Worm (Caenorhabditis elegans): ENCODE results near the gene srw-11.
"Not testable (repeated sequence)": the region's sequence is repeated elsewhere in the genome, so short reads cannot be mapped to it uniquely, and the experiment has no call there.

Gene srw-11

ce11 chrV:15215175-15215574 is 24.9 kb downstream of the srw-11 start, which contains the start of gene sri-26:
TSS of gene sri-26 (plus strand) at chrV:15215475.
- TF ChIP-seq ref-1 (GFP tag; conservative IDR thresholded peaks at IDR 0.05); ztf-23 (GFP tag; IDR thresholded peaks at IDR 0.05); T22C8.4 (GFP tag; IDR thresholded peaks at IDR 0.05): not testable (repeated sequence)

DNA sequence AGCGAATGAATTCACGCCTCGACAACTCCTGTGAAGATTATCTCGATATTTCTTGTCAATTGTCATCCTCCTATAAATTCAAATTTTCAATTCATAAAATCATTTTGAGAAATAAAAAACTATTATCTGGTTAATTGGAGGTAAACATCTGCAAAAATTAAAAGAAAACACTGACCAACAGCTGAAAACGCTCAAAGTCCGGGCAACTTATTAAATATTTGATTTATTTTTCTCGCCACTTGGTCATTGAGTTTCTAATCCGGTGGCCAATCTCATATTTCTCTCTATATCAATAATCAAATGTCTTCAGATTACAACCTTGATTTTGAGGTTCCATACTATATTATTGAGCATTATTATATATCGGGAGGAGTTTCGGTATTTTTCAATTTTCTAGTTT is 28.2 kb downstream of the srw-11 start, which contains the start of gene sri-24:
TSS of gene sri-24 (plus strand) at position 301 of the 400 bp plus-strand sequence.
- TF ChIP-seq T22C8.4, ztf-23, ztf-29 (GFP tag; IDR thresholded peaks at IDR 0.05): not testable (repeated sequence)

ce11 chrV:15207681-15208080 is 32.4 kb downstream of the srw-11 start, which contains the start of gene C41G6.12:
TSS of gene C41G6.12 (minus strand) at chrV:15207781.
- not testable (repeated sequence) for TF ChIP-seq klf-2 (GFP tag; conservative IDR thresholded peaks at IDR 0.05); cog-1 (tag; optimal IDR thresholded peaks at IDR 0.05); ref-1 (GFP tag; conservative IDR thresholded peaks at IDR 0.05)

DNA sequence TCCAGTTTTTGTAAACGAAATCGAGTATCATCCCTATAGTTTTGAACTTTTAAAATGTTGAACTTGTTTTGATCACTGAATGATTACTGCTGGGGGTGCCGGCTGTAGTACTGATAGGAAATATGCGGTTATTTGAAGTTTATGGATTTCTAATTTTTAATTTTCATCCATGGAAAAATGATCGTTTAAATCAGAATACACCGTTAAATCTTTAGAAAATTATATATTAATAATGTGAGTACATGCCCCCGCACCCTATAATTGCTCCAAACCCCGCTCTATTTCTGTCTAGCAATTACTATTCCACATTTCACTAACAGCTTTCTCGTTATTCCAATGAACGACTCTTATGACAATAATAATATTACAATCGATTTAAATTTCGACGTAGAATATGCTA is 40.3 kb downstream of the srw-11 start, which contains the start of gene Y75B12B.10:
TSS of gene Y75B12B.10 (plus strand) at position 301 of the 400 bp plus-strand sequence.
- no peak for TF ChIP-seq ref-1 (GFP tag; conservative IDR thresholded peaks at IDR 0.05)
- no peak for TF ChIP-seq klf-2 (GFP tag; conservative IDR thresholded peaks at IDR 0.05)
- TF ChIP-seq cog-1 (tag; optimal IDR thresholded peaks at IDR 0.05), result no peak
- TF ChIP-seq tab-1 (GFP tag; IDR thresholded peaks at IDR 0.05), result no peak
- TF ChIP-seq ztf-23 (GFP tag; IDR thresholded peaks at IDR 0.05), result no peak
- no peak for TF ChIP-seq med-1 (GFP tag; optimal IDR thresholded peaks at IDR 0.05; ENCODE audit: insufficient read depth)
- no peak for TF ChIP-seq ztf-29 (GFP tag; IDR thresholded peaks at IDR 0.05)
- TF ChIP-seq T22C8.4 (GFP tag; IDR thresholded peaks at IDR 0.05), result no peak

- TF ChIP-seq ztf-23 (GFP tag; IDR thresholded peaks at IDR 0.05) (no peak), ztf-29 (GFP tag; IDR thresholded peaks at IDR 0.05) (no peak)
Measured at ce11 chrV:15197955-15198354, 42.2 kb downstream of the srw-11 start, which contains the start of gene srw-1. TSS of gene srw-1 (plus strand) at chrV:15198255.

- TF ChIP-seq T22C8.4 (GFP tag; IDR thresholded peaks at IDR 0.05) (no peak), cog-1 (tag; optimal IDR thresholded peaks at IDR 0.05) (no peak), med-1 (GFP tag; optimal IDR thresholded peaks at IDR 0.05; ENCODE audit: insufficient read depth) (no peak), ztf-29 (GFP tag; IDR thresholded peaks at IDR 0.05) (no peak), ztf-23 (GFP tag; IDR thresholded peaks at IDR 0.05) (no peak), klf-2 (GFP tag; conservative IDR thresholded peaks at IDR 0.05) (no peak), ref-1 (GFP tag; conservative IDR thresholded peaks at IDR 0.05) (no peak), flt-1 (GFP tag; IDR thresholded peaks at IDR 0.05) (no peak), tab-1 (GFP tag; IDR thresholded peaks at IDR 0.05) (no peak)
Measured at ce11 chrV:15193909-15194308, 46.2 kb downstream of the srw-11 start, which contains the start of gene Y75B12B.13. TSS of gene Y75B12B.13 (minus strand) at chrV:15194009.

- TF ChIP-seq cog-1 (tag; optimal IDR thresholded peaks at IDR 0.05), result no peak
- no peak for TF ChIP-seq tab-1 (GFP tag; IDR thresholded peaks at IDR 0.05)
- no peak for TF ChIP-seq ref-1 (GFP tag; conservative IDR thresholded peaks at IDR 0.05)
- no peak for TF ChIP-seq med-1 (GFP tag; optimal IDR thresholded peaks at IDR 0.05; ENCODE audit: insufficient read depth)
- TF ChIP-seq ztf-23 (GFP tag; IDR thresholded peaks at IDR 0.05), result no peak
- TF ChIP-seq klf-2 (GFP tag; conservative IDR thresholded peaks at IDR 0.05), result no peak
- TF ChIP-seq T22C8.4 (GFP tag; IDR thresholded peaks at IDR 0.05), result no peak
- TF ChIP-seq ztf-29 (GFP tag; IDR thresholded peaks at IDR 0.05), result no peak
- no peak for TF ChIP-seq flt-1 (GFP tag; IDR thresholded peaks at IDR 0.05)
Measured at ce11 chrV:15192377-15192776, 47.7 kb downstream of the srw-11 start, which contains the start of gene plc-2. TSS of gene plc-2 (plus strand) at chrV:15192572.

- TF ChIP-seq med-1 (GFP tag; optimal IDR thresholded peaks at IDR 0.05; ENCODE audit: insufficient read depth), result no peak
- TF ChIP-seq cog-1 (tag; optimal IDR thresholded peaks at IDR 0.05), result no peak
Measured at ce11 chrV:15191971-15192370, 48.1 kb downstream of the srw-11 start.

- TF ChIP-seq cog-1 (tag; optimal IDR thresholded peaks at IDR 0.05), result peak; percentile 76
- TF ChIP-seq ztf-23 (GFP tag; IDR thresholded peaks at IDR 0.05), result peak; percentile 88
- TF ChIP-seq ztf-29 (GFP tag; IDR thresholded peaks at IDR 0.05), result peak; percentile 86
- TF ChIP-seq med-1 (GFP tag; optimal IDR thresholded peaks at IDR 0.05; ENCODE audit: insufficient read depth), result peak; percentile 51
- TF ChIP-seq ref-1 (GFP tag; conservative IDR thresholded peaks at IDR 0.05), result peak; percentile 78
- peak; percentile 96 for TF ChIP-seq flt-1 (GFP tag; IDR thresholded peaks at IDR 0.05)
- peak; percentile 80 for TF ChIP-seq klf-2 (GFP tag; conservative IDR thresholded peaks at IDR 0.05)
- peak; percentile 89 for TF ChIP-seq T22C8.4 (GFP tag; IDR thresholded peaks at IDR 0.05)
- peak; percentile 95 for TF ChIP-seq tab-1 (GFP tag; IDR thresholded peaks at IDR 0.05)
Measured at ce11 chrV:15190903-15191302, 49.2 kb downstream of the srw-11 start, which contains the start of gene Y75B12B.11. TSS of gene Y75B12B.11 (plus strand) at chrV:15191296.

ce11 chrV:15189567-15189966 is 50.5 kb downstream of the srw-11 start, which contains the start of gene cyn-3:
TSS of gene cyn-3 (plus strand) at chrV:15189927.
- no peak for TF ChIP-seq cog-1 (tag; optimal IDR thresholded peaks at IDR 0.05)
- TF ChIP-seq ref-1 (GFP tag; conservative IDR thresholded peaks at IDR 0.05), result no peak
- TF ChIP-seq flt-1 (GFP tag; IDR thresholded peaks at IDR 0.05), result no peak
